Worm (Caenorhabditis elegans): Measurements from ENCODE around the gene exos-8.

ce11 chrII:6750929-6751328, 9.4 kb downstream of the exos-8 start, which contains the start of gene F41G3.20:
- TF ChIP-seq mml-1 (tag; optimal IDR thresholded peaks at IDR 0.05) (no peak), unc-39 (tag; optimal IDR thresholded peaks at IDR 0.05) (no peak), ztf-4 (tag; optimal IDR thresholded peaks at IDR 0.05) (no peak), fos-1 (tag; optimal IDR thresholded peaks at IDR 0.05) (no peak), nhr-11 (tag; optimal IDR thresholded peaks at IDR 0.05) (no peak), ama-1 (optimal IDR thresholded peaks at IDR 0.05) (no peak), elt-1 (tag; optimal IDR thresholded peaks at IDR 0.05) (no peak), nhr-12 (tag; optimal IDR thresholded peaks at IDR 0.05) (no peak), nfya-1 (tag; optimal IDR thresholded peaks at IDR 0.05; ENCODE audit: insufficient read depth) (no peak), nhr-77 (tag; optimal IDR thresholded peaks at IDR 0.05) (no peak), zag-1 (tag; optimal IDR thresholded peaks at IDR 0.05) (no peak), nhr-76 (tag; optimal IDR thresholded peaks at IDR 0.05) (no peak)
